Worm (Caenorhabditis elegans) whole organism, late embryonic: Measurements from ENCODE around the gene F54H12.5.

Experiments used
- C08G9.2 ChIP-seq: sonication (generic microtip); optimal IDR thresholded peaks from 2 replicates; lab custom pipeline; 2016; ENCODE audit warnings: mild to moderate bottlenecking, missing genetic modification characterization, moderate library complexity, missing compliant biosample characterization
- ceh-30 ChIP-seq: fragments of 150-350 bp; optimal IDR thresholded peaks from 2 replicates; lab custom pipeline; 2014; ENCODE audit warnings: missing biosample characterization, missing genetic modification characterization

DNA sequence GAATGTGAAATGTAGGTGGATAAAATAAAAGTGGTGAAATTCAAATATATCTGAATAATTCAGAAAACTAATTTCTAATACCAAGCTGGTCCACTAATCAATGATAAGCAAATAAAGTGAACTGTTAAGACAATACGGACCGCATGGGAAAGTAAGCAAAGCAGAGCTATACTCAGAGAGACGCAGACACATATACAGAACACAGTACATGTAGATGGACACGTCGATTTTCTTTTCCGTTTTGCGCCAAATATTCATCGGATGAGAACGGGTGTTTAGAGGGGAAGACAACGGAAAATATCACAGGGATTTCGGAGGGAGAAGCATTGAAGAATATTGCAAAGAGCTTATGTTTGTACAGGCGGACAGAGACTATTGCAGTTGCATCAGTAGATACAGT is 46.0 kb downstream of the F54H12.5 start:
- no peak for TF ChIP-seq C08G9.2 (tag; lab: Kevin White, UChicago)
- no peak for TF ChIP-seq ceh-30
